Worm (Caenorhabditis elegans) whole organism, mixed stage, embryonic: Measurements from ENCODE around the gene F55G1.6.

Experiments used
- bed-3 ChIP-seq: fragments of 200-800 bp; sonication (Bioruptor generic); optimal IDR thresholded peaks from 3 replicates; lab custom pipeline; 2018; ENCODE audit warnings: mild to moderate bottlenecking, missing genetic modification characterization, moderate library complexity, missing compliant biosample characterization
- elt-3 ChIP-seq: fragments of 150-350 bp; optimal IDR thresholded peaks from 2 replicates; lab custom pipeline; 2014; ENCODE audit warnings: missing biosample characterization, missing genetic modification characterization
- lin-13 ChIP-seq: fragments of 150-350 bp; optimal IDR thresholded peaks from 2 replicates; lab custom pipeline; 2014; ENCODE audit warnings: missing biosample characterization, missing genetic modification characterization
- mab-5 ChIP-seq: fragments of 150-350 bp; optimal IDR thresholded peaks from 2 replicates; lab custom pipeline; 2014; ENCODE audit warnings: missing biosample characterization, missing genetic modification characterization
- mls-2 ChIP-seq: sonication (generic microtip); optimal IDR thresholded peaks from 2 replicates; lab custom pipeline; 2016; ENCODE audit warnings: mild to moderate bottlenecking, missing genetic modification characterization, moderate library complexity, missing compliant biosample characterization
- nhr-237 ChIP-seq: fragments of 150-350 bp; optimal IDR thresholded peaks from 2 replicates; lab custom pipeline; 2014; ENCODE audit warnings: missing biosample characterization, missing genetic modification characterization
- nhr-28 ChIP-seq: fragments of 150-350 bp; optimal IDR thresholded peaks from 2 replicates; lab custom pipeline; 2014; ENCODE audit warnings: missing biosample characterization, missing genetic modification characterization
- nhr-76 ChIP-seq: sonication (generic microtip); optimal IDR thresholded peaks from 2 replicates; lab custom pipeline; 2017; ENCODE audit warnings: missing biosample characterization, missing genetic modification characterization
- pha-4 ChIP-seq: fragments of 150-350 bp; optimal IDR thresholded peaks from 2 replicates; lab custom pipeline; 2018; ENCODE audit warnings: missing biosample characterization, missing genetic modification reagents, missing genetic modification characterization
- sem-2 ChIP-seq: fragments of 200-800 bp; sonication (Bioruptor generic); optimal IDR thresholded peaks from 2 replicates; lab custom pipeline; 2018; ENCODE audit warnings: mild to moderate bottlenecking, missing genetic modification characterization, missing compliant biosample characterization
- snpc-4 ChIP-seq: fragments of 150-350 bp; optimal IDR thresholded peaks from 2 replicates; lab custom pipeline; 2014; ENCODE audit warnings: missing biosample characterization, missing genetic modification characterization
- sptf-1 ChIP-seq: sonication (generic microtip); optimal IDR thresholded peaks from 2 replicates; lab custom pipeline; 2017; ENCODE audit warnings: mild to moderate bottlenecking, missing genetic modification characterization, moderate library complexity, missing compliant biosample characterization
- unc-39 ChIP-seq: fragments of 150-350 bp; optimal IDR thresholded peaks from 2 replicates; lab custom pipeline; 2014; ENCODE audit warnings: missing biosample characterization, missing genetic modification characterization
- zip-8 ChIP-seq: fragments of 150-350 bp; optimal IDR thresholded peaks from 2 replicates; lab custom pipeline; 2014; ENCODE audit warnings: missing biosample characterization, missing genetic modification characterization

ce11 chrIV:7440238-7440637, 33.1 kb upstream of the F55G1.6 start:
- TF ChIP-seq nhr-237 (no peak), nhr-28 (tag; lab: Kevin White, UChicago) (no peak), nhr-76 (tag; lab: Kevin White, UChicago) (no peak), elt-3 (tag; lab: Kevin White, UChicago) (no peak), zip-8 (no peak), sptf-1 (no peak), snpc-4 (tag; lab: Kevin White, UChicago) (no peak), mls-2 (tag; lab: Kevin White, UChicago) (no peak), lin-13 (no peak), bed-3 (GFP tag; lab: Kevin White, UChicago) (no peak), sem-2 (GFP tag; lab: Kevin White, UChicago) (no peak), unc-39 (tag; lab: Kevin White, UChicago) (no peak), pha-4 (tag; lab: Kevin White, UChicago) (no peak), mab-5 (tag; lab: Kevin White, UChicago) (no peak)
